Fruit fly (Drosophila melanogaster) whole organism, embryonic: ENCODE data around the gene Ror.

Source experiments
- B-H1 ChIP-seq: fragments of 200-800 bp; sonication (Bioruptor generic); IDR thresholded peaks from 3 replicates; pipeline ENCODE4 v1.3.6; 2022; ENCODE audit warnings: missing biosample characterization, missing genetic modification characterization
- CG10565 ChIP-seq: fragments of 200-800 bp; sonication (Bioruptor generic); optimal IDR thresholded peaks from 3 replicates; lab custom pipeline; 2016; ENCODE audit warnings: missing biosample characterization, mild to moderate bottlenecking, missing genetic modification characterization
- CG12744 ChIP-seq: fragments of 200-800 bp; sonication (Bioruptor generic); optimal IDR thresholded peaks from 2 replicates; lab custom pipeline; 2016; ENCODE audit warnings: missing biosample characterization, missing genetic modification characterization
- CG14965 ChIP-seq: fragments of 200-800 bp; sonication (Bioruptor generic); optimal IDR thresholded peaks from 2 replicates; lab custom pipeline; 2016; ENCODE audit warnings: missing biosample characterization, missing genetic modification characterization, borderline replicate concordance
- CG1602 ChIP-seq: fragments of 200-800 bp; sonication (Bioruptor generic); optimal IDR thresholded peaks from 3 replicates; lab custom pipeline; 2016; ENCODE audit warnings: missing biosample characterization, missing genetic modification characterization
- CG17328 ChIP-seq: fragments of 200-800 bp; sonication (Bioruptor generic); IDR thresholded peaks from 2 replicates; pipeline ENCODE4 v1.3.6; 2022; ENCODE audit warnings: missing biosample characterization, missing genetic modification characterization
- CG17802 ChIP-seq: fragments of 200-800 bp; sonication (Bioruptor generic); optimal IDR thresholded peaks from 2 replicates; lab custom pipeline; 2018; ENCODE audit warnings: missing biosample characterization, mild to moderate bottlenecking, missing genetic modification characterization, moderate library complexity
- CG18011 ChIP-seq: fragments of 200-800 bp; sonication (Bioruptor generic); optimal IDR thresholded peaks from 2 replicates; lab custom pipeline; 2017; ENCODE audit warnings: missing biosample characterization, missing genetic modification characterization, mild to moderate bottlenecking, moderate library complexity, missing genotype
- CG2712 ChIP-seq: fragments of 200-800 bp; optimal IDR thresholded peaks from 3 replicates; lab custom pipeline; 2019; ENCODE audit warnings: missing biosample characterization, mild to moderate bottlenecking, missing genetic modification characterization, moderate library complexity
- CG2889 ChIP-seq: fragments of 200-800 bp; sonication (Bioruptor generic); IDR thresholded peaks from 3 replicates; pipeline ENCODE4 v1.3.6; 2022; ENCODE audit warnings: missing biosample characterization, missing genetic modification characterization
- CG30431 ChIP-seq: fragments of 200-800 bp; sonication (Bioruptor generic); optimal IDR thresholded peaks from 2 replicates; lab custom pipeline; 2017; ENCODE audit warnings: missing biosample characterization, missing genetic modification characterization
- CG32767 ChIP-seq: fragments of 200-800 bp; sonication (Bioruptor generic); IDR thresholded peaks from 2 replicates; pipeline ENCODE4 v1.3.6; 2022; ENCODE audit warnings: missing biosample characterization, missing genetic modification characterization
- CG34224 ChIP-seq: fragments of 200-800 bp; sonication (Bioruptor generic); IDR thresholded peaks from 3 replicates; pipeline ENCODE4 v1.3.6; 2022; ENCODE audit warnings: missing biosample characterization, missing genetic modification characterization; ENCODE audit not compliant: partially characterized antibody
- CG3995 ChIP-seq: fragments of 200-800 bp; sonication (Bioruptor generic); optimal IDR thresholded peaks from 3 replicates; lab custom pipeline; 2016; ENCODE audit warnings: missing biosample characterization, missing genetic modification characterization
- CG4328 ChIP-seq: fragments of 200-800 bp; sonication (Bioruptor generic); optimal IDR thresholded peaks from 3 replicates; lab custom pipeline; 2017; ENCODE audit warnings: missing biosample characterization, missing genetic modification reagents, missing genetic modification characterization
- CG6272 ChIP-seq: fragments of 200-800 bp; sonication (Bioruptor generic); IDR thresholded peaks from 2 replicates; pipeline ENCODE4 v1.3.6; 2022; ENCODE audit warnings: missing biosample characterization, missing genetic modification characterization
- CG6791 ChIP-seq: fragments of 200-800 bp; sonication (Bioruptor generic); IDR thresholded peaks from 3 replicates; pipeline ENCODE4 v1.3.6; 2022; ENCODE audit warnings: missing biosample characterization, missing genetic modification characterization; ENCODE audit not compliant: partially characterized antibody
- CG8290 ChIP-seq, 3 experiments: fragments of 200-800 bp; sonication (Bioruptor generic); optimal IDR thresholded peaks; 2 replicates each; lab custom pipeline; 2016 to 2019; ENCODE audit warnings: missing biosample characterization in 3 of 3, missing genetic modification characterization in 3 of 3, mild to moderate bottlenecking in 2 of 3, moderate library complexity in 1 of 3
- CG9876 ChIP-seq: fragments of 200-800 bp; sonication (Bioruptor generic); optimal IDR thresholded peaks from 2 replicates; lab custom pipeline; 2016; ENCODE audit warnings: missing biosample characterization, missing genetic modification characterization
- CHES-1-like ChIP-seq: fragments of 200-800 bp; sonication (Bioruptor generic); optimal IDR thresholded peaks from 2 replicates; lab custom pipeline; 2016; ENCODE audit warnings: missing biosample characterization, missing genetic modification characterization
- CTCF ChIP-seq: fragments of 200-800 bp; sonication (Bioruptor generic); optimal IDR thresholded peaks from 2 replicates; lab custom pipeline; 2017; ENCODE audit warnings: missing biosample characterization, mild to moderate bottlenecking, missing genetic modification characterization, moderate library complexity
- Camta ChIP-seq: fragments of 200-800 bp; sonication (Bioruptor generic); optimal IDR thresholded peaks from 2 replicates; lab custom pipeline; 2016; ENCODE audit warnings: missing biosample characterization, missing genetic modification characterization
- Doc3 ChIP-seq: fragments of 200-800 bp; sonication (Bioruptor generic); IDR thresholded peaks from 3 replicates; pipeline ENCODE4 v1.3.6; 2022; ENCODE audit warnings: missing biosample characterization, missing genetic modification characterization; ENCODE audit not compliant: partially characterized antibody
- Gug ChIP-seq: fragments of 200-800 bp; sonication (Bioruptor generic); IDR thresholded peaks from 4 replicates; pipeline ENCODE4 v1.3.6; 2022; ENCODE audit warnings: missing biosample characterization, missing genetic modification characterization
- Hey ChIP-seq: fragments of 200-800 bp; sonication (Bioruptor generic); optimal IDR thresholded peaks from 3 replicates; lab custom pipeline; 2018; ENCODE audit warnings: missing biosample characterization, mild to moderate bottlenecking, missing genetic modification characterization
- Hr39 ChIP-seq: fragments of >200 bp; optimal IDR thresholded peaks from 2 replicates; lab custom pipeline; 2017
- Mes4 ChIP-seq: fragments of 200-800 bp; sonication (Bioruptor generic); optimal IDR thresholded peaks from 2 replicates; lab custom pipeline; 2016; ENCODE audit warnings: missing biosample characterization, missing genetic modification characterization
- Rfx ChIP-seq: fragments of 200-800 bp; sonication (Bioruptor generic); IDR thresholded peaks from 2 replicates; pipeline ENCODE4 v1.3.6; 2022; ENCODE audit warnings: missing biosample characterization, missing genetic modification characterization
- Scr ChIP-seq: fragments of 200-800 bp; sonication (Bioruptor generic); IDR thresholded peaks from 2 replicates; pipeline ENCODE4 v1.3.6; 2022; ENCODE audit warnings: missing biosample characterization, missing genetic modification characterization; ENCODE audit not compliant: partially characterized antibody
- Sox100B ChIP-seq: fragments of 200-800 bp; sonication (Bioruptor generic); optimal IDR thresholded peaks from 3 replicates; lab custom pipeline; 2018; ENCODE audit warnings: missing biosample characterization, mild to moderate bottlenecking, missing genetic modification characterization
- Sry-β ChIP-seq: fragments of 200-800 bp; sonication (Bioruptor generic); optimal IDR thresholded peaks from 2 replicates; lab custom pipeline; 2018; ENCODE audit warnings: missing biosample characterization, mild to moderate bottlenecking, missing genetic modification characterization, moderate library complexity
- TFAM ChIP-seq: fragments of 200-800 bp; sonication (Bioruptor generic); optimal IDR thresholded peaks from 2 replicates; lab custom pipeline; 2017; ENCODE audit warnings: missing biosample characterization, missing genetic modification characterization, inconsistent platforms
- aop ChIP-seq: fragments of 200-800 bp; sonication (Bioruptor generic); IDR thresholded peaks from 2 replicates; pipeline ENCODE4 v1.3.6; 2022; ENCODE audit warnings: missing biosample characterization, missing genetic modification characterization
- ap ChIP-seq: fragments of 200-800 bp; sonication (Bioruptor generic); IDR thresholded peaks from 2 replicates; pipeline ENCODE4 v1.3.6; 2022; ENCODE audit warnings: missing biosample characterization, missing genetic modification characterization
- br ChIP-seq: fragments of >200 bp; optimal IDR thresholded peaks from 2 replicates; lab custom pipeline; 2017
- btn ChIP-seq: fragments of 200-800 bp; sonication (Bioruptor generic); optimal IDR thresholded peaks from 2 replicates; lab custom pipeline; 2016; ENCODE audit warnings: missing biosample characterization, missing genetic modification characterization
- caup ChIP-seq: fragments of 200-800 bp; sonication (Bioruptor generic); optimal IDR thresholded peaks from 3 replicates; lab custom pipeline; 2017; ENCODE audit warnings: missing biosample characterization, mild to moderate bottlenecking, missing genetic modification characterization, moderate library complexity; ENCODE audit not compliant: severe bottlenecking
- fd64A ChIP-seq: fragments of 200-800 bp; sonication (Bioruptor generic); optimal IDR thresholded peaks from 3 replicates; lab custom pipeline; 2018; ENCODE audit warnings: missing biosample characterization, mild to moderate bottlenecking, missing genetic modification characterization
- gcm2 ChIP-seq: fragments of 200-800 bp; sonication (Bioruptor generic); optimal IDR thresholded peaks from 2 replicates; lab custom pipeline; 2016; ENCODE audit warnings: missing biosample characterization, missing genetic modification characterization
- nerfin-1 ChIP-seq: fragments of 200-800 bp; sonication (Bioruptor generic); optimal IDR thresholded peaks from 3 replicates; lab custom pipeline; 2019; ENCODE audit warnings: missing biosample characterization, mild to moderate bottlenecking, missing genetic modification characterization, moderate library complexity
- oc ChIP-seq: fragments of 200-800 bp; sonication (Bioruptor generic); optimal IDR thresholded peaks from 2 replicates; lab custom pipeline; 2018; ENCODE audit warnings: missing biosample characterization, mild to moderate bottlenecking, missing genetic modification characterization, moderate library complexity
- org-1 ChIP-seq: fragments of 200-800 bp; sonication (Bioruptor generic); optimal IDR thresholded peaks from 2 replicates; lab custom pipeline; 2017; ENCODE audit warnings: missing biosample characterization, missing genetic modification characterization
- pfk ChIP-seq: fragments of 200-800 bp; sonication (Bioruptor generic); optimal IDR thresholded peaks from 2 replicates; lab custom pipeline; 2018; ENCODE audit warnings: missing biosample characterization, mild to moderate bottlenecking, missing genetic modification characterization, moderate library complexity
- pros ChIP-seq: fragments of 200-800 bp; sonication (Bioruptor generic); optimal IDR thresholded peaks from 3 replicates; lab custom pipeline; 2019; ENCODE audit warnings: missing biosample characterization, mild to moderate bottlenecking, missing genetic modification characterization, moderate library complexity
- pzg ChIP-seq: fragments of 200-800 bp; sonication (Bioruptor generic); optimal IDR thresholded peaks from 3 replicates; lab custom pipeline; 2018; ENCODE audit warnings: missing biosample characterization, mild to moderate bottlenecking, missing genetic modification characterization, moderate library complexity
- run ChIP-seq: fragments of 200-800 bp; sonication (Bioruptor generic); optimal IDR thresholded peaks from 3 replicates; lab custom pipeline; 2018; ENCODE audit warnings: missing biosample characterization, mild to moderate bottlenecking, missing genetic modification characterization
- scrt ChIP-seq: fragments of 200-800 bp; sonication (Bioruptor generic); optimal IDR thresholded peaks from 2 replicates; lab custom pipeline; 2018; ENCODE audit warnings: missing biosample characterization, mild to moderate bottlenecking, missing genetic modification characterization, moderate library complexity
- sens-2 ChIP-seq: fragments of 200-800 bp; sonication (Bioruptor generic); IDR thresholded peaks from 2 replicates; pipeline ENCODE4 v1.3.6; 2022; ENCODE audit warnings: missing biosample characterization, missing genetic modification characterization
- shn ChIP-seq: fragments of 200-800 bp; sonication (Bioruptor generic); optimal IDR thresholded peaks from 3 replicates; lab custom pipeline; 2016; ENCODE audit warnings: missing biosample characterization, missing genetic modification characterization
- stwl ChIP-seq: fragments of 200-800 bp; sonication (Bioruptor generic); optimal IDR thresholded peaks from 3 replicates; lab custom pipeline; 2018; ENCODE audit warnings: missing biosample characterization, mild to moderate bottlenecking, missing genetic modification characterization, moderate library complexity
- unc-4 ChIP-seq: fragments of 200-800 bp; sonication (Bioruptor generic); IDR thresholded peaks from 2 replicates; pipeline ENCODE4 v1.3.6; 2022; ENCODE audit warnings: missing biosample characterization, missing genetic modification characterization; ENCODE audit not compliant: partially characterized antibody
- wek ChIP-seq: fragments of 200-800 bp; sonication (Bioruptor generic); optimal IDR thresholded peaks from 3 replicates; lab custom pipeline; 2018; ENCODE audit warnings: missing biosample characterization, mild to moderate bottlenecking, missing genetic modification characterization, moderate library complexity

The Ror gene

DNA sequence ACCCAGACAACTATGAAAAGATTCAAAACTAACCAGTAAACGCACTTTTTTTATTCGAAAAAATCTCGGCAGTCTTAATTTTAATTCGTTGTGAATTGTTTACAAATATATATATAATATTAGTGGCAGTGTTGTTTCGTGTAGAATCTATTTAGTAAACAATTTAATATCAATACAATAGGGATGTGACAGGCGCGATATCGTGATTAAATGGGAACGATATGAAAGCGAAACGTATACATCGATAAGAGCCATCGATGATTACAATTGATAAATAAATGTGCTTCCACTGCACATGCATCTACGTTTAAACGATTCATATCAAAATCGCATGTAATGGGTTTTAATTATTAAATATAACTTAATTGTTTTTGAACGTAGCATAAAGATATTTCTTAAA is 25.7 kb downstream of the Ror start (continued):
- TF ChIP-seq CG34224 (GFP tag; lab: Robert Waterston, UW) (peak; percentile 86), Hey (no peak), CG3995 (GFP tag; lab: Kevin White, UChicago) (peak; percentile 90), CG17802 (peak; percentile 59), shn (GFP tag; lab: Kevin White, UChicago) (no peak), Sox100B (GFP tag; lab: Kevin White, UChicago) (no peak), sens-2 (GFP tag; lab: Robert Waterston, UW) (no peak), br (no peak), run (no peak), CG30431 (GFP tag; lab: Kevin White, UChicago) (no peak), pfk (peak; percentile 91), nerfin-1 (no peak), CG17328 (GFP tag; lab: Robert Waterston, UW) (no peak), CG14965 (GFP tag; lab: Kevin White, UChicago) (no peak), TFAM (GFP tag; lab: Kevin White, UChicago) (no peak), CG2712 (tag; lab: Kevin White, UChicago) (peak; percentile 32), btn (GFP tag; lab: Kevin White, UChicago) (no peak), fd64A (GFP tag; lab: Kevin White, UChicago) (no peak), CHES-1-like (GFP tag; lab: Kevin White, UChicago) (no peak), Gug (GFP tag; lab: Robert Waterston, UW) (no peak; the same call in 3 of the 4 replicates), aop (GFP tag; lab: Robert Waterston, UW) (no peak), Scr (GFP tag; lab: Robert Waterston, UW) (peak; percentile 89), CG1602 (GFP tag; lab: Kevin White, UChicago) (no peak), ap (GFP tag; lab: Robert Waterston, UW) (no peak), unc-4 (GFP tag; lab: Robert Waterston, UW) (peak; percentile 75), CG2889 (GFP tag; lab: Robert Waterston, UW) (no peak), CG12744 (GFP tag; lab: Kevin White, UChicago) (no peak), Sry-β (GFP tag; lab: Kevin White, UChicago) (no peak), gcm2 (GFP tag; lab: Kevin White, UChicago) (no peak), CG8290 (GFP tag; optimal IDR thresholded peaks at IDR 0.05; lab: Kevin White, UChicago) (peak; percentile 2), CG8290 (tag; optimal IDR thresholded peaks at IDR 0.05; lab: Kevin White, UChicago) (no peak), scrt (GFP tag; lab: Kevin White, UChicago) (no peak), CG6791 (GFP tag; lab: Robert Waterston, UW) (peak; percentile 92), CG10565 (GFP tag; lab: Kevin White, UChicago) (no peak), CG32767 (GFP tag; lab: Robert Waterston, UW) (no peak), caup (GFP tag; lab: Kevin White, UChicago) (no peak), CG9876 (GFP tag; lab: Kevin White, UChicago) (no peak), pros (GFP tag; lab: Kevin White, UChicago) (no peak), pzg (GFP tag; lab: Kevin White, UChicago) (peak; percentile 75), CG18011 (no peak), Camta (no peak), wek (no peak), CG4328 (GFP tag; lab: Kevin White, UChicago) (no peak), B-H1 (GFP tag; lab: Robert Waterston, UW) (no peak), Mes4 (GFP tag; lab: Kevin White, UChicago) (no peak), org-1 (GFP tag; lab: Kevin White, UChicago) (no peak), CTCF (no peak), Rfx (GFP tag; lab: Robert Waterston, UW) (peak; percentile 48; the same call in 1 of the 2 replicates), CG6272 (GFP tag; lab: Robert Waterston, UW) (no peak), Hr39 (lab: Kevin White, UChicago) (no peak), Doc3 (peak; percentile 68), oc (tag; lab: Kevin White, UChicago) (no peak), stwl (peak; percentile 59)
